Worm (Caenorhabditis elegans): ENCODE measurements around the gene C15C7.6.

DNA sequence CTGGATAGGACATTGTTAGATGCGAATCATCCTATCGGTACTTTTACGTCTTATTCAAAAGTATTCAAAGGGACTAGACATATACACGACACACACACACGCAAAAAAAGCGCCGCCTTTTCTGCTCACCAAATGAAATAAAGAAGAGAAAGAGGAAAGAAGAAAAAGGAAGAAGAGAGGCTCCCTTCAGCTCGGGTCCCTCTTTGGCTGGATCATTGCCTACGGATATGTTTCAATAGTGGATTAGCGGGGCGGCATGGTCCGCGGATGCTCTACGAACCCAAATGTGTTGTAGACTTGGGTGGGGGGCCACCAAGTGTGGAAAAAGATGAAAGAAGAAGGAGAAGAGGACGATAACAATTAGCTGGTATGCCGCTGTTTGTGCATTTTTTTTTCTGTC is 11.0 kb upstream of the C15C7.6 start:
- peak; percentile 91 for TF ChIP-seq unc-42 (tag; optimal IDR thresholded peaks at IDR 0.05)
- no peak for TF ChIP-seq nfya-1 (tag; optimal IDR thresholded peaks at IDR 0.05)
- TF ChIP-seq sdc-2 (tag; optimal IDR thresholded peaks at IDR 0.05) = no peak
- TF ChIP-seq K09A11.1 (tag; optimal IDR thresholded peaks at IDR 0.05; ENCODE audit: insufficient read depth) = no peak
- TF ChIP-seq unc-55 (GFP tag; optimal IDR thresholded peaks at IDR 0.05) = no peak
- no peak for TF ChIP-seq hlh-30 (tag; optimal IDR thresholded peaks at IDR 0.05; ENCODE audit: insufficient read depth)
- TF ChIP-seq ceh-9 (tag; optimal IDR thresholded peaks at IDR 0.05) = no peak
- no peak for TF ChIP-seq F13H6.1 (tag; optimal IDR thresholded peaks at IDR 0.05)
- TF ChIP-seq mec-3 (tag; optimal IDR thresholded peaks at IDR 0.05; ENCODE audit: borderline replicate concordance) = no peak
